Worm (Caenorhabditis elegans) whole organism, young adult: ENCODE data around the gene bec-1.

ENCODE experiments used
- B0019.2 ChIP-seq: fragments of 200-800 bp; sonication (Bioruptor generic); conservative IDR thresholded peaks from 2 replicates; pipeline ENCODE4 v1.3.6; 2022; ENCODE audit warnings: missing genetic modification reagents, missing genetic modification characterization, missing compliant biosample characterization
- B0336.3 ChIP-seq: fragments of 200-800 bp; sonication (Bioruptor generic); IDR thresholded peaks from 2 replicates; pipeline ENCODE4 v1.3.6; 2022; ENCODE audit warnings: missing genetic modification characterization, missing compliant biosample characterization
- C06A6.2 ChIP-seq: fragments of 200-800 bp; sonication (Bioruptor generic); conservative IDR thresholded peaks from 2 replicates; pipeline ENCODE4 v1.3.6; 2022; ENCODE audit warnings: missing genetic modification characterization, missing compliant biosample characterization
- D2030.7 ChIP-seq: fragments of 200-800 bp; sonication (Bioruptor generic); IDR thresholded peaks from 2 replicates; pipeline ENCODE4 v1.3.6; 2022; ENCODE audit warnings: missing genetic modification reagents, missing genetic modification characterization, missing compliant biosample characterization
- F22D6.2 ChIP-seq: sonication (generic microtip); optimal IDR thresholded peaks from 2 replicates; lab custom pipeline; 2016; ENCODE audit warnings: mild to moderate bottlenecking, missing genetic modification characterization, missing compliant biosample characterization
- F23B12.7 ChIP-seq: sonication (generic microtip); optimal IDR thresholded peaks from 2 replicates; lab custom pipeline; 2017; ENCODE audit warnings: missing genetic modification characterization, mild to moderate bottlenecking, missing compliant biosample characterization, antibody characterized with exemption, moderate library complexity; ENCODE audit not compliant: insufficient read depth
- F37B4.10 ChIP-seq: fragments of 200-800 bp; sonication (Bioruptor generic); IDR thresholded peaks from 2 replicates; pipeline ENCODE4 v1.3.6; 2022; ENCODE audit warnings: missing genetic modification characterization, missing compliant biosample characterization
- F39B2.1 ChIP-seq: fragments of 200-800 bp; sonication (Bioruptor generic); IDR thresholded peaks from 2 replicates; pipeline ENCODE4 v1.3.6; 2022; ENCODE audit warnings: missing genetic modification reagents, missing genetic modification characterization, missing compliant biosample characterization
- K12H6.12 ChIP-seq: fragments of 200-800 bp; sonication (Bioruptor generic); optimal IDR thresholded peaks from 2 replicates; lab custom pipeline; 2018; ENCODE audit warnings: mild to moderate bottlenecking, missing genetic modification characterization, missing compliant biosample characterization
- T26A5.8 ChIP-seq: sonication (generic microtip); optimal IDR thresholded peaks from 2 replicates; lab custom pipeline; 2016; ENCODE audit warnings: missing genetic modification characterization, missing compliant biosample characterization
- ama-1 ChIP-seq, 3 experiments: fragments of 150-350 bp in 1 of 3; sonication (generic microtip) in 2 of 3; optimal IDR thresholded peaks; 2 replicates each; lab custom pipeline; 2014 to 2018; ENCODE audit warnings: missing biosample characterization in 2 of 3, missing genetic modification characterization in 2 of 3, missing genetic modification reagents in 2 of 3
- attf-5 ChIP-seq: fragments of 200-800 bp; sonication (Bioruptor generic); optimal IDR thresholded peaks from 2 replicates; lab custom pipeline; 2018; ENCODE audit warnings: mild to moderate bottlenecking, missing genetic modification characterization, missing compliant biosample characterization
- bed-2 ChIP-seq: fragments of 200-800 bp; sonication (Bioruptor generic); IDR thresholded peaks from 2 replicates; pipeline ENCODE4 v1.3.6; 2022; ENCODE audit warnings: missing genetic modification reagents, missing genetic modification characterization, missing compliant biosample characterization
- cebp-1 ChIP-seq, 2 experiments: fragments of 200-800 bp in 1 of 2; sonication (Bioruptor generic) in 1 of 2; sonication (generic microtip) in 1 of 2; IDR thresholded peaks in 1 of 2; optimal IDR thresholded peaks in 1 of 2; 2 replicates each; pipeline versions ENCODE4 v1.3.6 to Lab custom; 2017 to 2022; ENCODE audit warnings: missing compliant biosample characterization in 2 of 2, missing genetic modification characterization in 2 of 2, mild to moderate bottlenecking in 1 of 2, missing genetic modification reagents in 1 of 2, moderate library complexity in 1 of 2
- cebp-2 ChIP-seq: fragments of 200-800 bp; sonication (Bioruptor generic); IDR thresholded peaks from 2 replicates; pipeline ENCODE4 v1.3.6; 2022; ENCODE audit warnings: missing genetic modification characterization, missing compliant biosample characterization
- ceh-79 ChIP-seq: sonication (generic microtip); optimal IDR thresholded peaks from 2 replicates; lab custom pipeline; 2017; ENCODE audit warnings: mild to moderate bottlenecking, missing genetic modification characterization, missing compliant biosample characterization
- efl-1 ChIP-seq: fragments of 150-350 bp; optimal IDR thresholded peaks from 2 replicates; lab custom pipeline; 2014; ENCODE audit warnings: missing biosample characterization, missing genetic modification reagents, missing genetic modification characterization
- egl-18 ChIP-seq: fragments of 200-800 bp; sonication (Bioruptor generic); IDR thresholded peaks from 2 replicates; pipeline ENCODE4 v1.3.6; 2022; ENCODE audit warnings: missing genetic modification reagents, missing genetic modification characterization, missing compliant biosample characterization
- ekl-4 ChIP-seq: fragments of 200-800 bp; sonication (Bioruptor generic); IDR thresholded peaks from 2 replicates; pipeline ENCODE4 v1.3.6; 2022; ENCODE audit warnings: missing genetic modification reagents, missing genetic modification characterization, missing compliant biosample characterization
- gei-17 ChIP-seq: fragments of 200-800 bp; sonication (Bioruptor generic); optimal IDR thresholded peaks from 2 replicates; lab custom pipeline; 2018; ENCODE audit warnings: mild to moderate bottlenecking, missing genetic modification characterization, missing compliant biosample characterization
- hlh-12 ChIP-seq: sonication (generic microtip); optimal IDR thresholded peaks from 2 replicates; lab custom pipeline; 2016; ENCODE audit warnings: missing genetic modification characterization, missing compliant biosample characterization
- hmg-1.2 ChIP-seq: fragments of 200-800 bp; sonication (Bioruptor generic); IDR thresholded peaks from 2 replicates; pipeline ENCODE4 v1.3.6; 2022; ENCODE audit warnings: missing genetic modification reagents, missing genetic modification characterization, missing compliant biosample characterization
- hsf-1 ChIP-seq: fragments of 200-800 bp; sonication (Bioruptor generic); IDR thresholded peaks from 2 replicates; pipeline ENCODE4 v1.3.6; 2022; ENCODE audit warnings: missing genetic modification reagents, missing genetic modification characterization, missing compliant biosample characterization
- let-526 ChIP-seq: fragments of 200-800 bp; sonication (Bioruptor generic); IDR thresholded peaks from 2 replicates; pipeline ENCODE4 v1.3.6; 2022; ENCODE audit warnings: missing genetic modification reagents, missing genetic modification characterization, missing compliant biosample characterization
- lin-40 ChIP-seq: sonication (generic microtip); optimal IDR thresholded peaks from 2 replicates; lab custom pipeline; 2016; ENCODE audit warnings: missing genetic modification characterization, mild to moderate bottlenecking, missing compliant biosample characterization, missing genotype, missing genetic modification reagents
- lin-54 ChIP-seq: fragments of 200-800 bp; sonication (Bioruptor generic); optimal IDR thresholded peaks from 2 replicates; lab custom pipeline; 2018; ENCODE audit warnings: mild to moderate bottlenecking, missing genetic modification characterization, missing compliant biosample characterization
- madf-10 ChIP-seq: sonication (generic microtip); optimal IDR thresholded peaks from 2 replicates; lab custom pipeline; 2016; ENCODE audit warnings: mild to moderate bottlenecking, missing genetic modification characterization, missing compliant biosample characterization
- madf-3 ChIP-seq: fragments of 200-800 bp; sonication (Bioruptor generic); IDR thresholded peaks from 2 replicates; pipeline ENCODE4 v1.3.6; 2022; ENCODE audit warnings: missing genetic modification reagents, missing genetic modification characterization, missing compliant biosample characterization
- madf-6 ChIP-seq: fragments of 200-800 bp; sonication (Bioruptor generic); IDR thresholded peaks from 2 replicates; pipeline ENCODE4 v1.3.6; 2022; ENCODE audit warnings: missing genetic modification reagents, missing genetic modification characterization, missing compliant biosample characterization
- mcd-1 ChIP-seq: fragments of 200-800 bp; sonication (Bioruptor generic); IDR thresholded peaks from 2 replicates; pipeline ENCODE4 v1.3.6; 2022; ENCODE audit warnings: missing genetic modification reagents, missing genetic modification characterization, missing compliant biosample characterization
- nfyb-1 ChIP-seq: fragments of 200-800 bp; sonication (Bioruptor generic); IDR thresholded peaks from 2 replicates; pipeline ENCODE4 v1.3.6; 2022; ENCODE audit warnings: missing genetic modification reagents, missing genetic modification characterization, missing compliant biosample characterization
- pha-4 ChIP-seq: fragments of 150-350 bp; sonication (generic microtip); optimal IDR thresholded peaks from 2 replicates; lab custom pipeline; 2014; ENCODE audit warnings: missing biosample characterization, missing genetic modification reagents, missing genetic modification characterization
- repo-1 ChIP-seq: sonication (generic microtip); optimal IDR thresholded peaks from 2 replicates; lab custom pipeline; 2017; ENCODE audit warnings: mild to moderate bottlenecking, missing genetic modification characterization, missing compliant biosample characterization
- rpc-1 ChIP-seq, 2 experiments: fragments of 150-350 bp in 1 of 2; sonication (generic microtip) in 1 of 2; optimal IDR thresholded peaks; 2 replicates each; lab custom pipeline; 2014 to 2018; ENCODE audit warnings: missing biosample characterization in 1 of 2, missing genetic modification characterization in 1 of 2, missing genetic modification reagents in 1 of 2, missing genotype in 1 of 2
- sea-2 ChIP-seq: fragments of 200-800 bp; sonication (Bioruptor generic); IDR thresholded peaks from 2 replicates; pipeline ENCODE4 v1.3.6; 2022; ENCODE audit warnings: missing genetic modification characterization, missing compliant biosample characterization
- snpc-1.3 ChIP-seq: sonication (generic microtip); optimal IDR thresholded peaks from 2 replicates; lab custom pipeline; 2017; ENCODE audit warnings: missing genetic modification characterization, mild to moderate bottlenecking, missing compliant biosample characterization, antibody characterized with exemption, moderate library complexity, missing genotype, missing genetic modification reagents; ENCODE audit not compliant: insufficient read depth
- tlf-1 ChIP-seq: fragments of 200-800 bp; sonication (Bioruptor generic); optimal IDR thresholded peaks from 2 replicates; lab custom pipeline; 2018; ENCODE audit warnings: mild to moderate bottlenecking, missing genetic modification characterization, missing compliant biosample characterization
- unc-62 ChIP-seq: fragments of 150-350 bp; optimal IDR thresholded peaks from 2 replicates; lab custom pipeline; 2014; ENCODE audit warnings: missing biosample characterization, missing genetic modification reagents, missing genetic modification characterization
- zfh-2 ChIP-seq: fragments of 200-800 bp; sonication (Bioruptor generic); conservative IDR thresholded peaks from 2 replicates; pipeline ENCODE4 v1.3.6; 2022; ENCODE audit warnings: missing genetic modification reagents, missing genetic modification characterization, missing compliant biosample characterization
- ztf-25 ChIP-seq: fragments of 200-800 bp; sonication (Bioruptor generic); IDR thresholded peaks from 2 replicates; pipeline ENCODE4 v1.3.6; 2022; ENCODE audit warnings: missing genetic modification reagents, missing genetic modification characterization, missing compliant biosample characterization
- ztf-3 ChIP-seq: fragments of 200-800 bp; sonication (Bioruptor generic); optimal IDR thresholded peaks from 2 replicates; lab custom pipeline; 2018; ENCODE audit warnings: mild to moderate bottlenecking, missing genetic modification characterization, missing compliant biosample characterization
- ztf-6 ChIP-seq: fragments of 200-800 bp; sonication (Bioruptor generic); IDR thresholded peaks from 2 replicates; pipeline ENCODE4 v1.3.6; 2022; ENCODE audit warnings: missing genetic modification reagents, missing genetic modification characterization, missing compliant biosample characterization

bec-1 gene

ce11 chrIV:5665353-5665918, 1.2 kb upstream of the bec-1 start (continued):
- peak; percentile 96 for TF ChIP-seq cebp-1 (GFP tag; IDR thresholded peaks at IDR 0.05; lab: Robert Waterston, UW)
- TF ChIP-seq cebp-1 (tag; optimal IDR thresholded peaks at IDR 0.05; lab: Kevin White, UChicago), result peak; percentile 98
- no peak for TF ChIP-seq F37B4.10 (GFP tag; lab: Robert Waterston, UW)
- TF ChIP-seq ztf-6 (GFP tag; lab: Robert Waterston, UW), result no peak
- no peak for TF ChIP-seq ztf-25 (GFP tag; lab: Robert Waterston, UW)
- TF ChIP-seq T26A5.8 (tag; lab: Kevin White, UChicago), result no peak
- no peak for TF ChIP-seq D2030.7 (GFP tag; lab: Robert Waterston, UW)
- TF ChIP-seq efl-1, result peak; percentile 11
- no peak for TF ChIP-seq F22D6.2
- no peak for TF ChIP-seq unc-62
- peak; percentile 78 for TF ChIP-seq nfyb-1 (GFP tag; lab: Robert Waterston, UW)
- no peak for TF ChIP-seq madf-10 (tag; lab: Kevin White, UChicago)
- TF ChIP-seq madf-6, result no peak
- TF ChIP-seq ama-1 (optimal IDR thresholded peaks at IDR 0.05; lab: Kevin White, UChicago), result no peak
- TF ChIP-seq ama-1 (GFP tag; optimal IDR thresholded peaks at IDR 0.05; lab: Kevin White, UChicago), result no peak
- TF ChIP-seq B0019.2, result no peak
- peak; percentile 53; the same call in 1 of the 2 replicates for TF ChIP-seq ekl-4 (GFP tag; lab: Robert Waterston, UW)
- TF ChIP-seq hlh-12 (tag; lab: Kevin White, UChicago), result no peak
- TF ChIP-seq snpc-1.3 (tag; lab: Kevin White, UChicago), result no peak
- TF ChIP-seq ztf-3 (GFP tag; lab: Kevin White, UChicago), result no peak

DNA sequence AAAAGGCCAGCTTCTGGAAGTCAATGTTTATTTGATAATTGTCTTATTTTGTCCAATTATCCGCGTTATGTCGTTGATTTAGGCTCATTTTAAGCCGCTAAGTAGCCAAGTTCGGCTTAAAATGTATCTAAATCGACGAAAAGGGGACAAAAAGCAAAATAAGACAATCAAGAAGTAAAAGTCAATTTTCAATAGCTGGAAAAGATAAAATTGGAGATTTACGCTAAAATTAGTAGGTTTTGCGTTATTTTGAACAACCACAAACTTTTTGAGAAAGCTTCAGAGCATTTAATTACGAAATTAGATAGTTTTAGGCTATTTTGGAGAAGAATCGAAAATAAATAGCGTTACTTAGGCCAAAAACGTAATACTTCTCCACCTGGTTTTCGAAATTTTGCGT, 1.3 kb downstream of the bec-1 start:
- TF ChIP-seq F39B2.1 (GFP tag; lab: Robert Waterston, UW), result no peak
- TF ChIP-seq C06A6.2 (GFP tag; lab: Robert Waterston, UW), result 0 out of 2 replicates have a peak, but pooled peaks have one; percentile 15

DNA sequence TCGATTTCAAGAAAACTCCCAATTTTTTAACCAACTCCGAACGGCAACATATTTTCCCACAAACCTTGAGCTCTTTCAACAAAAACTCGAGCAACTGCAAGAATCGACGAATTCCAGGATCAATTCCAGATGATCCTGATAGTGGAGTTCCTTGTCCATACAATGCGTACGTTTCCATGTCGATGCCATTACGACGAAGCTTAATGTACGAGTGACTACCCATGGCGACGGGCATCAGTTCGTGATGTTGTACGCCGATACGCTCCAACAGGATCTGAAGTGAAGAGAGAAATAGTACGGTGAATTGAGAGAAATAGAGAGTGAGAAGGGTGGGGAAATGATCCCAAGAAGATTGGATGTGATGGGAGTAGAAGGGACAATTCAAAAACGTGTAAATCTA, 2.2 kb downstream of the bec-1 start:
- TF ChIP-seq lin-40 (tag; lab: Kevin White, UChicago), result no peak
- TF ChIP-seq F37B4.10 (GFP tag; lab: Robert Waterston, UW), result no peak
- TF ChIP-seq tlf-1, result no peak
- no peak for TF ChIP-seq madf-10 (tag; lab: Kevin White, UChicago)
- TF ChIP-seq let-526 (GFP tag; lab: Robert Waterston, UW), result no peak
- TF ChIP-seq hmg-1.2 (GFP tag; lab: Robert Waterston, UW), result 0 out of 2 replicates have a peak, but pooled peaks have one; percentile 14
- no peak for TF ChIP-seq ztf-6 (GFP tag; lab: Robert Waterston, UW)
- TF ChIP-seq F23B12.7, result no peak

- TF ChIP-seq cebp-2 (GFP tag; lab: Robert Waterston, UW), result no peak
- no peak for TF ChIP-seq egl-18 (GFP tag; lab: Robert Waterston, UW)
- TF ChIP-seq nfyb-1 (GFP tag; lab: Robert Waterston, UW), result peak; percentile 76; the same call in 1 of the 2 replicates
- TF ChIP-seq zfh-2 (GFP tag; lab: Robert Waterston, UW), result 0 out of 2 replicates have a peak, but pooled peaks have one; percentile 12
- TF ChIP-seq sea-2 (GFP tag; lab: Robert Waterston, UW), result no peak
- no peak for TF ChIP-seq F37B4.10 (GFP tag; lab: Robert Waterston, UW)
- TF ChIP-seq B0336.3 (GFP tag; lab: Robert Waterston, UW), result peak; percentile 26; the same call in 1 of the 2 replicates
- no peak for TF ChIP-seq ceh-79
- no peak for TF ChIP-seq ekl-4 (GFP tag; lab: Robert Waterston, UW)
- TF ChIP-seq gei-17 (GFP tag; lab: Kevin White, UChicago), result no peak
- no peak for TF ChIP-seq K12H6.12
- TF ChIP-seq bed-2 (GFP tag; lab: Robert Waterston, UW), result no peak
- peak; percentile 13 for TF ChIP-seq lin-54
- TF ChIP-seq attf-5 (GFP tag; lab: Kevin White, UChicago), result no peak
- no peak for TF ChIP-seq mcd-1 (GFP tag; lab: Robert Waterston, UW)
- TF ChIP-seq pha-4 (tag; lab: Kevin White, UChicago), result no peak
- TF ChIP-seq repo-1 (tag; lab: Kevin White, UChicago), result peak; percentile 52
- TF ChIP-seq rpc-1 (optimal IDR thresholded peaks at IDR 0.05; lab: Kevin White, UChicago), result no peak
- TF ChIP-seq rpc-1 (tag; optimal IDR thresholded peaks at IDR 0.05; lab: Kevin White, UChicago), result no peak
- TF ChIP-seq madf-6, result no peak
- TF ChIP-seq let-526 (GFP tag; lab: Robert Waterston, UW), result 0 out of 2 replicates have a peak, but pooled peaks have one; percentile 21
- no peak for TF ChIP-seq F39B2.1 (GFP tag; lab: Robert Waterston, UW)
- TF ChIP-seq madf-3, result 0 out of 2 replicates have a peak, but pooled peaks have one; percentile 32
- TF ChIP-seq hsf-1 (GFP tag; lab: Robert Waterston, UW), result no peak
These were observed 4.0 kb downstream of the bec-1 start, which contains the start of gene skn-1 for ce11 chrIV:5660239-5660638. TSS of gene skn-1 (minus strand) at chrIV:5660384.
